Fruit fly (Drosophila melanogaster) whole organism, prepupa: ENCODE data around the gene Graf.

ENCODE experiments used
- CG11294 ChIP-seq: fragments of 200-800 bp; sonication (Bioruptor generic); IDR thresholded peaks from 2 replicates; pipeline ENCODE4 v1.3.6; 2022; ENCODE audit warnings: missing biosample characterization, missing genetic modification characterization
- CG11902 ChIP-seq: fragments of 200-800 bp; sonication (Bioruptor generic); optimal IDR thresholded peaks from 3 replicates; lab custom pipeline; 2016; ENCODE audit warnings: missing biosample characterization, missing genetic modification characterization
- CG1621 ChIP-seq: fragments of 200-800 bp; sonication (Bioruptor generic); optimal IDR thresholded peaks from 3 replicates; lab custom pipeline; 2018; ENCODE audit warnings: missing biosample characterization, mild to moderate bottlenecking, missing genetic modification characterization
- CG16779 ChIP-seq: fragments of 200-800 bp; sonication (Bioruptor generic); optimal IDR thresholded peaks from 3 replicates; lab custom pipeline; 2017; ENCODE audit warnings: missing biosample characterization, mild to moderate bottlenecking, missing genetic modification characterization
- CG6792 ChIP-seq: fragments of 200-800 bp; sonication (Bioruptor generic); optimal IDR thresholded peaks from 3 replicates; lab custom pipeline; 2016; ENCODE audit warnings: missing biosample characterization, missing genetic modification characterization
- CG6854 ChIP-seq: fragments of 200-800 bp; sonication (Bioruptor generic); optimal IDR thresholded peaks from 2 replicates; lab custom pipeline; 2017; ENCODE audit warnings: missing biosample characterization, mild to moderate bottlenecking, missing genetic modification characterization
- CG8319 ChIP-seq: fragments of 200-800 bp; sonication (Bioruptor generic); optimal IDR thresholded peaks from 3 replicates; lab custom pipeline; 2016; ENCODE audit warnings: missing biosample characterization, missing genetic modification characterization
- Hr38 ChIP-seq: sonication (Bioruptor generic); optimal IDR thresholded peaks from 2 replicates; lab custom pipeline; 2016; ENCODE audit warnings: missing biosample characterization, missing genetic modification characterization
- OdsH ChIP-seq: fragments of 200-800 bp; sonication (Bioruptor generic); optimal IDR thresholded peaks from 3 replicates; lab custom pipeline; 2016; ENCODE audit warnings: missing biosample characterization, missing genetic modification characterization

DNA sequence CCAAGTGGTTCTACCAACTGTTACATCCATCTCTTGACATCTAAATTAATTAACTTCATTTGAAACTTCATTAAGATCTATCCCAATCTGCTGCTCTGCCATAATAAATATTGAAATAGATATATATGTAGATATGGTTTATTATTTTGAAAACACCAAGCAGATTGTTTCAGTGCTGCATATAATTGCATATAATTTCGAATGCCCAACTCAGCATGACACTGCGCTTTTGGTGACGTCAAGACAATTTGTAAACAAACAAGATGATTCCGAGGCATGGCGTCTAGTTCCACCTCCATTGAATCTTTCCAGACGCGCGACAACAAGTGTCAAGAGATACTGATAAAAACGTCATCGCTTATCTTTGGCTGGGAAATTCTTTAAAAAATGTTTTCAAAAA is 19.7 kb downstream of the Graf start:
- TF ChIP-seq CG6854 (no peak), CG8319 (no peak), CG11902 (GFP tag; lab: Kevin White, UChicago) (no peak), CG16779 (tag; lab: Kevin White, UChicago) (no peak), CG1621 (tag; lab: Kevin White, UChicago) (no peak), Hr38 (GFP tag; lab: Kevin White, UChicago) (no peak), OdsH (no peak), CG6792 (GFP tag; lab: Kevin White, UChicago) (no peak), CG11294 (GFP tag; lab: Robert Waterston, UW) (no peak)
